Worm (Caenorhabditis elegans) whole organism, dauer: ENCODE data around the gene nhr-122.
"Not testable (repeated sequence)": the region's sequence is repeated elsewhere in the genome, so short reads cannot be mapped to it uniquely, and the experiment has no call there.

Experiments
- unc-62 ChIP-seq: sonication (generic microtip); optimal IDR thresholded peaks from 2 replicates; lab custom pipeline; 2017; ENCODE audit warnings: missing biosample characterization, missing genetic modification reagents, missing genetic modification characterization

nhr-122 gene

ce11 chrIV:1628730-1629129 is 15.0 kb downstream of the nhr-122 start:
- TF ChIP-seq unc-62 (GFP tag; lab: Kevin White, UChicago), result no peak

- no peak for TF ChIP-seq unc-62 (GFP tag; lab: Kevin White, UChicago)
Observed at ce11 chrIV:1631651-1632050, 18.0 kb downstream of the nhr-122 start, which contains the start of gene cpg-24. Gene cpg-24 (plus strand): TSS chrIV:1631951.

ce11 chrIV:1632593-1632992 is 18.9 kb downstream of the nhr-122 start:
- no peak for TF ChIP-seq unc-62 (GFP tag; lab: Kevin White, UChicago)

- TF ChIP-seq unc-62 (GFP tag; lab: Kevin White, UChicago), result no peak
Observed at ce11 chrIV:1633445-1633844, 19.8 kb downstream of the nhr-122 start, which contains the start of gene Y41D4B.6. Gene Y41D4B.6 (plus strand): TSS chrIV:1633745.

- TF ChIP-seq unc-62 (GFP tag; lab: Kevin White, UChicago), result no peak
Observed at ce11 chrIV:1637333-1637732, 23.6 kb downstream of the nhr-122 start.

- not testable (repeated sequence) for TF ChIP-seq unc-62 (GFP tag; lab: Kevin White, UChicago)
Observed at ce11 chrIV:1645198-1645597, 31.5 kb downstream of the nhr-122 start, which contains the start of gene nhr-274. Gene nhr-274 (minus strand): TSS chrIV:1645298.

ce11 chrIV:1649349-1649748 is 35.7 kb downstream of the nhr-122 start:
- TF ChIP-seq unc-62 (GFP tag; lab: Kevin White, UChicago), result no peak

ce11 chrIV:1649794-1650193 is 36.1 kb downstream of the nhr-122 start:
- no peak for TF ChIP-seq unc-62 (GFP tag; lab: Kevin White, UChicago)

- TF ChIP-seq unc-62 (GFP tag; lab: Kevin White, UChicago), result no peak
Observed at ce11 chrIV:1655312-1655711, 41.6 kb downstream of the nhr-122 start.

ce11 chrIV:1657069-1657468 is 43.4 kb downstream of the nhr-122 start:
- TF ChIP-seq unc-62 (GFP tag; lab: Kevin White, UChicago), result no peak

- TF ChIP-seq unc-62 (GFP tag; lab: Kevin White, UChicago), result no peak
Observed at ce11 chrIV:1659045-1659741, 45.5 kb downstream of the nhr-122 start, which contains the start of gene rps-28. Gene rps-28 (plus strand): TSS chrIV:1659691.

- no peak for TF ChIP-seq unc-62 (GFP tag; lab: Kevin White, UChicago)
Observed at ce11 chrIV:1659978-1660377, 46.3 kb downstream of the nhr-122 start, which contains the start of gene Y41D4B.4. Gene Y41D4B.4 (plus strand): TSS chrIV:1660110.

- TF ChIP-seq unc-62 (GFP tag; lab: Kevin White, UChicago), result no peak
Observed at ce11 chrIV:1660735-1661134, 47.0 kb downstream of the nhr-122 start.

ce11 chrIV:1662872-1663271 is 49.2 kb downstream of the nhr-122 start:
- no peak for TF ChIP-seq unc-62 (GFP tag; lab: Kevin White, UChicago)
